Worm (Caenorhabditis elegans) whole organism, L2 larva: Measurements from ENCODE around the gene rhy-1.

ENCODE experiments used
- nhr-237 ChIP-seq: fragments of 150-350 bp; optimal IDR thresholded peaks from 2 replicates; lab custom pipeline; 2014; ENCODE audit warnings: missing biosample characterization, missing genetic modification characterization
- nhr-25 ChIP-seq: fragments of 150-350 bp; sonication (generic microtip); optimal IDR thresholded peaks from 3 replicates; lab custom pipeline; 2014; ENCODE audit warnings: missing biosample characterization, missing genetic modification characterization
- unc-39 ChIP-seq: fragments of 150-350 bp; optimal IDR thresholded peaks from 2 replicates; lab custom pipeline; 2014; ENCODE audit warnings: missing biosample characterization, missing genetic modification characterization
- ztf-11 ChIP-seq: sonication (generic microtip); optimal IDR thresholded peaks from 2 replicates; lab custom pipeline; 2017; ENCODE audit warnings: missing biosample characterization, missing genetic modification characterization

- TF ChIP-seq nhr-25 (tag; lab: Kevin White, UChicago) (no peak), ztf-11 (tag; lab: Kevin White, UChicago) (no peak), unc-39 (tag; lab: Kevin White, UChicago) (no peak), nhr-237 (tag; lab: Kevin White, UChicago) (no peak)
Measured at ce11 chrII:9167730-9168129, 6.6 kb downstream of the rhy-1 start, which contains the start of gene T23G7.3.
